Worm (Caenorhabditis elegans): ENCODE results near the gene Y73B6BL.288.

DNA sequence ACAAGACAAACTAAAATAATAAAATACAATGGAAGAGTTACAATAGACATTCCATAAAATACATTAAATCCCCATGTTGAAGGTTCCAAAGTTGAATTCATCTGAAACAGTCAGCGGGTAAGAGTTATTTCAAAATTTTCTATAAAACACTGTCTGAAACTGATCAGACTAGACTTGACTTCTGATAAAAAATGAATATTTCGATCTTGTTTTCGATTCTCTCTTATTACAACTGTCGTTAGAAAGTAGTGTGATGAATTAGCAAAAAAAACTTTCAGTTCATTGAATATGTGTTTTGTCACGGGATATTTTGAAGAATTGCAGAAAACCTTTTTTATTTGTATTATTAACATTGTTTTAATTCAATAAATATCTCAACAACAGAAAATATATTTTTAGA is 40.6 kb downstream of the Y73B6BL.288 start, which contains the start of gene srv-26:
- no peak for TF ChIP-seq zag-1 (tag; optimal IDR thresholded peaks at IDR 0.05)
- TF ChIP-seq sea-2 (GFP tag; optimal IDR thresholded peaks at IDR 0.05): no peak
- no peak for TF ChIP-seq aly-2 (tag; optimal IDR thresholded peaks at IDR 0.05)
- no peak for TF ChIP-seq tbx-2 (tag; optimal IDR thresholded peaks at IDR 0.05)
- no peak for TF ChIP-seq unc-62 (GFP tag; optimal IDR thresholded peaks at IDR 0.05)
- TF ChIP-seq nhr-77 (tag; optimal IDR thresholded peaks at IDR 0.05): no peak
- no peak for TF ChIP-seq nhr-23 (tag; optimal IDR thresholded peaks at IDR 0.05)
- no peak for TF ChIP-seq nfya-1 (tag; optimal IDR thresholded peaks at IDR 0.05; ENCODE audit: insufficient read depth)
- no peak for TF ChIP-seq snpc-4 (tag; optimal IDR thresholded peaks at IDR 0.05)
- no peak for TF ChIP-seq nhr-12 (tag; optimal IDR thresholded peaks at IDR 0.05)
- TF ChIP-seq egl-27 (tag; optimal IDR thresholded peaks at IDR 0.05): no peak
- no peak for TF ChIP-seq fkh-10 (GFP tag; optimal IDR thresholded peaks at IDR 0.05)
